In genomic region chrV:13489830-13490229, ce11 we compare ENCODE assay signal across 5 worm cellular contexts.
A peak's percentile ranks its signal among the peaks of the same experiment; 100 is the strongest.
TF ChIP-seq lines count a peak whose summit lies in the region.

Gene T10G3.3, minus strand, starts transcription at chrV:13490199.

TF ChIP-seq in whole organism, L1 larva, 84 proteins besides CTCF, POLR2A, EP300 and RAD21:
- TF ChIP-seq sptf-1 (tag; optimal IDR thresholded peaks at IDR 0.05; lab: Kevin White, UChicago) (no peak), aha-1 (tag; optimal IDR thresholded peaks at IDR 0.05; lab: Kevin White, UChicago) (no peak), nhr-85 (tag; lab: Kevin White, UChicago) (peak; percentile 93), nhr-90 (tag; optimal IDR thresholded peaks at IDR 0.05; lab: Kevin White, UChicago; ENCODE audit: poor library complexity) (peak; percentile 29), nhr-71 (tag; optimal IDR thresholded peaks at IDR 0.05; lab: Kevin White, UChicago) (peak; percentile 41), mep-1 (tag; optimal IDR thresholded peaks at IDR 0.05; lab: Kevin White, UChicago) (peak; percentile 2), grh-1 (GFP tag; IDR thresholded peaks at IDR 0.05; lab: Robert Waterston, UW) (peak; percentile 44), C04F5.9 (tag; optimal IDR thresholded peaks at IDR 0.05; lab: Kevin White, UChicago) (no peak), efl-1 (optimal IDR thresholded peaks at IDR 0.05; lab: Kevin White, UChicago) (no peak), efl-1 (GFP tag; optimal IDR thresholded peaks at IDR 0.05 in 1 of 2; lab: Kevin White, UChicago) (no peak), blmp-1 (tag; optimal IDR thresholded peaks at IDR 0.05; lab: Kevin White, UChicago) (peak; percentile 96), nhr-20 (tag; optimal IDR thresholded peaks at IDR 0.05; lab: Kevin White, UChicago) (peak; percentile 56), isw-1 (GFP tag; IDR thresholded peaks at IDR 0.05; lab: Robert Waterston, UW) (no peak), unc-98 (GFP tag; IDR thresholded peaks at IDR 0.05; lab: Robert Waterston, UW) (no peak), snu-23 (GFP tag; optimal IDR thresholded peaks at IDR 0.05; lab: Kevin White, UChicago) (peak; percentile 38), lin-14 (GFP tag; optimal IDR thresholded peaks at IDR 0.05; lab: Kevin White, UChicago) (peak; percentile 60), elt-3 (tag; optimal IDR thresholded peaks at IDR 0.05; lab: Kevin White, UChicago) (peak in 2 of 6 experiments; percentile 50 to 69)

TF ChIP-seq in whole organism, L2 larva, 48 proteins besides CTCF, POLR2A, EP300 and RAD21 (continues in another document):
- TF ChIP-seq peb-1 (tag; optimal IDR thresholded peaks at IDR 0.05; lab: Kevin White, UChicago) (no peak), blmp-1 (tag; optimal IDR thresholded peaks at IDR 0.05; lab: Kevin White, UChicago; ENCODE audit: insufficient read depth) (peak; percentile 70), elt-3 (tag; optimal IDR thresholded peaks at IDR 0.05; lab: Kevin White, UChicago) (no peak), nhr-12 (tag; optimal IDR thresholded peaks at IDR 0.05; lab: Kevin White, UChicago) (no peak), lin-11 (tag; optimal IDR thresholded peaks at IDR 0.05; lab: Kevin White, UChicago) (no peak), ztf-11 (tag; optimal IDR thresholded peaks at IDR 0.05; lab: Kevin White, UChicago) (no peak), nhr-77 (tag; optimal IDR thresholded peaks at IDR 0.05; lab: Kevin White, UChicago) (no peak), unc-55 (GFP tag; optimal IDR thresholded peaks at IDR 0.05; lab: Kevin White, UChicago) (no peak), ceh-82 (tag; optimal IDR thresholded peaks at IDR 0.05; lab: Kevin White, UChicago) (no peak), F13H6.1 (tag; optimal IDR thresholded peaks at IDR 0.05; lab: Kevin White, UChicago) (no peak), egl-27 (tag; optimal IDR thresholded peaks at IDR 0.05; lab: Kevin White, UChicago) (peak; percentile 13), crh-2 (tag; optimal IDR thresholded peaks at IDR 0.05; lab: Kevin White, UChicago) (no peak), alr-1 (tag; optimal IDR thresholded peaks at IDR 0.05; lab: Kevin White, UChicago) (no peak), skn-1 (tag; optimal IDR thresholded peaks at IDR 0.05; lab: Kevin White, UChicago) (no peak), mbf-1 (tag; optimal IDR thresholded peaks at IDR 0.05; lab: Kevin White, UChicago) (no peak), nhr-21 (tag; optimal IDR thresholded peaks at IDR 0.05; lab: Kevin White, UChicago) (peak; percentile 4), lsy-2 (tag; optimal IDR thresholded peaks at IDR 0.05; lab: Kevin White, UChicago) (no peak), ama-1 (optimal IDR thresholded peaks at IDR 0.05; lab: Kevin White, UChicago) (no peak), lin-39 (tag; optimal IDR thresholded peaks at IDR 0.05; lab: Kevin White, UChicago) (no peak), sem-4 (tag; optimal IDR thresholded peaks at IDR 0.05; lab: Kevin White, UChicago) (no peak), nhr-23 (tag; optimal IDR thresholded peaks at IDR 0.05; lab: Kevin White, UChicago) (no peak)

TF ChIP-seq in whole organism, L3 larva, 47 proteins besides CTCF, POLR2A, EP300 and RAD21:
- TF ChIP-seq eor-1 (tag; optimal IDR thresholded peaks at IDR 0.05; lab: Kevin White, UChicago) = no peak
- no peak for TF ChIP-seq ceh-16 (tag; optimal IDR thresholded peaks at IDR 0.05; lab: Kevin White, UChicago)
- peak; percentile 90 for TF ChIP-seq elt-1 (tag; optimal IDR thresholded peaks at IDR 0.05; lab: Kevin White, UChicago)
- TF ChIP-seq egl-27 (tag; optimal IDR thresholded peaks at IDR 0.05; lab: Kevin White, UChicago) = no peak
- TF ChIP-seq nhr-11 (tag; optimal IDR thresholded peaks at IDR 0.05; lab: Kevin White, UChicago) = no peak
- TF ChIP-seq lin-15B (tag; optimal IDR thresholded peaks at IDR 0.05; lab: Kevin White, UChicago) = no peak
- no peak for TF ChIP-seq R02D3.7 (tag; optimal IDR thresholded peaks at IDR 0.05; lab: Kevin White, UChicago)
- TF ChIP-seq lsy-12 (tag; optimal IDR thresholded peaks at IDR 0.05; lab: Kevin White, UChicago) = no peak
- TF ChIP-seq mdl-1 (tag; optimal IDR thresholded peaks at IDR 0.05; lab: Kevin White, UChicago) = no peak
- peak; percentile 69 for TF ChIP-seq nhr-25 (tag; optimal IDR thresholded peaks at IDR 0.05; lab: Kevin White, UChicago)
- TF ChIP-seq nhr-43 (tag; optimal IDR thresholded peaks at IDR 0.05; lab: Kevin White, UChicago; ENCODE audit: poor library complexity, severe bottlenecking) = peak; percentile 2
- peak; percentile 39 for TF ChIP-seq nhr-23 (tag; optimal IDR thresholded peaks at IDR 0.05; lab: Kevin White, UChicago)
- no peak for TF ChIP-seq ztf-11 (tag; optimal IDR thresholded peaks at IDR 0.05; lab: Kevin White, UChicago)
- no peak for TF ChIP-seq nhr-12 (tag; optimal IDR thresholded peaks at IDR 0.05; lab: Kevin White, UChicago)
TF ChIP-seq in whole organism, L3 larva: peak in this region for 4.

TF ChIP-seq in whole organism, L4 larva, 104 proteins besides CTCF, POLR2A, EP300 and RAD21:
- TF ChIP-seq gei-8 (GFP tag; optimal IDR thresholded peaks at IDR 0.05; lab: Kevin White, UChicago) (no peak), nhr-42 (GFP tag; IDR thresholded peaks at IDR 0.05; lab: Robert Waterston, UW) (no peak), nhr-28 (tag; optimal IDR thresholded peaks at IDR 0.05; lab: Kevin White, UChicago) (peak; percentile 63), unc-130 (GFP tag; optimal IDR thresholded peaks at IDR 0.05; lab: Kevin White, UChicago) (no peak), aha-1 (tag; lab: Kevin White, UChicago) (peak; percentile 87), jun-1 (tag; optimal IDR thresholded peaks at IDR 0.05; lab: Kevin White, UChicago) (no peak), ceh-62 (tag; optimal IDR thresholded peaks at IDR 0.05; lab: Kevin White, UChicago) (no peak), nhr-237 (tag; optimal IDR thresholded peaks at IDR 0.05; lab: Kevin White, UChicago) (no peak), unc-62 (GFP tag; optimal IDR thresholded peaks at IDR 0.05 in 1 of 2; lab: Kevin White, UChicago) (peak in 1 of 2 experiments; percentile 23), unc-62 (tag; optimal IDR thresholded peaks at IDR 0.05; lab: Kevin White, UChicago) (no peak), Y48G9A.11 (GFP tag; IDR thresholded peaks at IDR 0.05; lab: Robert Waterston, UW) (no peak), nhr-76 (tag; optimal IDR thresholded peaks at IDR 0.05; lab: Kevin White, UChicago) (no peak), R02D3.7 (tag; optimal IDR thresholded peaks at IDR 0.05; lab: Kevin White, UChicago) (no peak), Y5F2A.4 (GFP tag; optimal IDR thresholded peaks at IDR 0.05; lab: Kevin White, UChicago) (no peak), F37D6.2 (tag; optimal IDR thresholded peaks at IDR 0.05; lab: Kevin White, UChicago) (no peak), F26F4.8 (GFP tag; conservative IDR thresholded peaks at IDR 0.05; lab: Robert Waterston, UW) (no peak), egl-27 (tag; optimal IDR thresholded peaks at IDR 0.05; lab: Kevin White, UChicago) (no peak), nhr-25 (tag; optimal IDR thresholded peaks at IDR 0.05; lab: Kevin White, UChicago; ENCODE audit: borderline replicate concordance, insufficient read depth) (peak; percentile 4), ceh-44 (GFP tag; IDR thresholded peaks at IDR 0.05; lab: Robert Waterston, UW) (no peak)

TF ChIP-seq in whole organism, mixed stage, embryonic, 35 proteins besides CTCF, POLR2A, EP300 and RAD21:
- no peak for TF ChIP-seq tbx-8 (GFP tag; optimal IDR thresholded peaks at IDR 0.05; lab: Kevin White, UChicago)
- TF ChIP-seq sptf-1 (tag; optimal IDR thresholded peaks at IDR 0.05; lab: Kevin White, UChicago) = no peak
- peak; percentile 85 for TF ChIP-seq elt-1 (tag; optimal IDR thresholded peaks at IDR 0.05; lab: Kevin White, UChicago; ENCODE audit: borderline replicate concordance, insufficient read depth)
- no peak for TF ChIP-seq blmp-1 (tag; optimal IDR thresholded peaks at IDR 0.05; lab: Kevin White, UChicago)
- peak; percentile 74 for TF ChIP-seq zip-8 (tag; optimal IDR thresholded peaks at IDR 0.05; lab: Kevin White, UChicago)

Comparison
In these comparisons a context has a peak if more than half of its experiments do, and no peak if none do; other contexts are left out.
1. Of the 29 proteins assayed by ChIP-seq in both whole organism, L4 larva and whole organism, L1 larva: peak only in whole organism, L4 larva: aha-1 and nhr-28; only in whole organism, L1 larva: mep-1; in both: none; in neither: 25; mixed calls (peak in some experiments, not most) for 1.